Worm (Caenorhabditis elegans): ENCODE measurements around the gene gst-34.

Gene gst-34

DNA sequence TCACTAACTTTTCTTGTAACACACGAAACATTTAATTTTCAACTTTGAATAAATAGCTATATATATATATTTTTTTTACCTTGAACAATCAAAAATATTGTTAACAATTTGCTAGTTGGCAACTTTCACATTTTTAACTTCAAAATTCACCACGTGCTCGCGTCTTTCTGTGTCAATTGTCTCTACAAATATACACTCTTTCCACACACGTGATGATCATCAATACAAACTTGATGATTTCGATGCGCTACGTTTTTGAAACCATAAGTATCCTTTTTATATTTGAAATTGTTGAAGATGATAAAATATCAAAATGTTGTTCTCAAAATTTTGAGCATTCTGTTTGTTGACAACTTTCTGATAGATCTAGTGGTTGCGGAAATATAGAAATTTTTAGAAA lies 12.3 kb upstream of the gst-34 start (continued):
- TF ChIP-seq tbx-2 (tag; optimal IDR thresholded peaks at IDR 0.05) (no peak), ama-1 (optimal IDR thresholded peaks at IDR 0.05) (no peak), sox-4 (tag; optimal IDR thresholded peaks at IDR 0.05) (no peak), nhr-90 (tag; optimal IDR thresholded peaks at IDR 0.05; ENCODE audit: poor library complexity) (no peak), mab-9 (GFP tag; IDR thresholded peaks at IDR 0.05) (no peak), ceh-63 (GFP tag; optimal IDR thresholded peaks at IDR 0.05) (no peak), efl-1 (optimal IDR thresholded peaks at IDR 0.05) (no peak), efl-1 (GFP tag; optimal IDR thresholded peaks at IDR 0.05 in 1 of 2) (peak in 1 of 2 experiments; percentile 18), ceh-88 (GFP tag; IDR thresholded peaks at IDR 0.05) (no peak), nhr-19 (GFP tag; conservative IDR thresholded peaks at IDR 0.05) (no peak; the same call in 1 of the 2 replicates), blmp-1 (tag; optimal IDR thresholded peaks at IDR 0.05) (peak; percentile 32), dpl-1 (GFP tag; optimal IDR thresholded peaks at IDR 0.05) (peak in 1 of 3 experiments; percentile 25), lsy-2 (tag; optimal IDR thresholded peaks at IDR 0.05) (no peak), unc-130 (tag; optimal IDR thresholded peaks at IDR 0.05) (no peak), snu-23 (GFP tag; optimal IDR thresholded peaks at IDR 0.05) (peak; percentile 36), snpc-4 (tag; optimal IDR thresholded peaks at IDR 0.05) (no peak), C04F5.9 (tag; optimal IDR thresholded peaks at IDR 0.05) (no peak), irx-1 (tag; optimal IDR thresholded peaks at IDR 0.05) (no peak), egl-13 (tag; optimal IDR thresholded peaks at IDR 0.05) (no peak), alr-1 (tag; optimal IDR thresholded peaks at IDR 0.05; ENCODE audit: borderline replicate concordance) (no peak), lin-39 (tag; optimal IDR thresholded peaks at IDR 0.05) (no peak), lin-15B (tag; optimal IDR thresholded peaks at IDR 0.05) (no peak), pqm-1 (tag; optimal IDR thresholded peaks at IDR 0.05) (no peak), nhr-20 (tag; optimal IDR thresholded peaks at IDR 0.05) (peak; percentile 48), dsc-1 (tag; optimal IDR thresholded peaks at IDR 0.05) (no peak), nhr-12 (tag; optimal IDR thresholded peaks at IDR 0.05) (no peak), tlp-1 (tag; optimal IDR thresholded peaks at IDR 0.05) (no peak), aha-1 (tag; optimal IDR thresholded peaks at IDR 0.05) (no peak), nhr-76 (tag; optimal IDR thresholded peaks at IDR 0.05) (no peak), nhr-11 (tag; optimal IDR thresholded peaks at IDR 0.05) (no peak), mep-1 (tag; optimal IDR thresholded peaks at IDR 0.05) (no peak), zip-4 (GFP tag; optimal IDR thresholded peaks at IDR 0.05) (no peak)

ce11 chrII:15193961-15194360 lies 10.9 kb upstream of the gst-34 start:
- no peak for TF ChIP-seq pqm-1 (tag; optimal IDR thresholded peaks at IDR 0.05)
- peak in 1 of 2 experiments; percentile 73 for TF ChIP-seq mdl-1 (tag; optimal IDR thresholded peaks at IDR 0.05)
- no peak for TF ChIP-seq nhr-11 (tag; optimal IDR thresholded peaks at IDR 0.05)
- TF ChIP-seq xbp-1 (tag; optimal IDR thresholded peaks at IDR 0.05), result no peak
- TF ChIP-seq dpl-1 (GFP tag; optimal IDR thresholded peaks at IDR 0.05), result peak in 2 of 3 experiments; percentile 2 to 27
- peak; percentile 46 for TF ChIP-seq snu-23 (GFP tag; optimal IDR thresholded peaks at IDR 0.05)
- TF ChIP-seq nhr-77 (tag; optimal IDR thresholded peaks at IDR 0.05), result peak; percentile 53
- TF ChIP-seq swsn-7 (tag; optimal IDR thresholded peaks at IDR 0.05), result peak; percentile 39
- no peak for TF ChIP-seq unc-86 (tag; optimal IDR thresholded peaks at IDR 0.05)
- TF ChIP-seq lin-39 (tag; optimal IDR thresholded peaks at IDR 0.05), result peak; percentile 22
- TF ChIP-seq nhr-20 (tag; optimal IDR thresholded peaks at IDR 0.05), result peak; percentile 55
- TF ChIP-seq ets-5 (GFP tag; IDR thresholded peaks at IDR 0.05), result no peak
- peak; percentile 52 for TF ChIP-seq elt-2 (tag; optimal IDR thresholded peaks at IDR 0.05)
- TF ChIP-seq lin-14 (GFP tag; optimal IDR thresholded peaks at IDR 0.05), result peak; percentile 96
- peak; percentile 57 for TF ChIP-seq nhr-19 (GFP tag; conservative IDR thresholded peaks at IDR 0.05)
- no peak for TF ChIP-seq alr-1 (tag; optimal IDR thresholded peaks at IDR 0.05; ENCODE audit: borderline replicate concordance)
- TF ChIP-seq lsy-2 (tag; optimal IDR thresholded peaks at IDR 0.05), result peak; percentile 51 to 54
- TF ChIP-seq lin-35 (GFP tag; optimal IDR thresholded peaks at IDR 0.05), result peak; percentile 19 to 42
- no peak for TF ChIP-seq sup-37 (GFP tag; optimal IDR thresholded peaks at IDR 0.05)
- TF ChIP-seq efl-1 (optimal IDR thresholded peaks at IDR 0.05), result peak; percentile 1 to 33
- peak in 1 of 2 experiments; percentile 91 for TF ChIP-seq efl-1 (GFP tag; optimal IDR thresholded peaks at IDR 0.05 in 1 of 2)
- TF ChIP-seq jun-1 (tag; optimal IDR thresholded peaks at IDR 0.05), result peak; percentile 8
- peak; percentile 77 for TF ChIP-seq dsc-1 (tag; optimal IDR thresholded peaks at IDR 0.05)
- peak; percentile 9 for TF ChIP-seq snpc-4 (tag; optimal IDR thresholded peaks at IDR 0.05)
- no peak for TF ChIP-seq aha-1 (tag; optimal IDR thresholded peaks at IDR 0.05)
- TF ChIP-seq lir-3 (tag; optimal IDR thresholded peaks at IDR 0.05; ENCODE audit: poor library complexity), result peak; percentile 31
- TF ChIP-seq nhr-47 (tag; optimal IDR thresholded peaks at IDR 0.05), result peak; percentile 22
- TF ChIP-seq ceh-82 (tag; optimal IDR thresholded peaks at IDR 0.05), result peak in 1 of 3 experiments; percentile 21
- peak; percentile 60 for TF ChIP-seq tbx-2 (tag; optimal IDR thresholded peaks at IDR 0.05)
- TF ChIP-seq zag-1 (tag; optimal IDR thresholded peaks at IDR 0.05), result no peak
- TF ChIP-seq rnt-1 (tag; optimal IDR thresholded peaks at IDR 0.05), result peak; percentile 80
- peak; percentile 20 for TF ChIP-seq pax-3 (tag; optimal IDR thresholded peaks at IDR 0.05)
- TF ChIP-seq mep-1 (tag; optimal IDR thresholded peaks at IDR 0.05), result peak; percentile 27
- TF ChIP-seq nhr-90 (tag; optimal IDR thresholded peaks at IDR 0.05; ENCODE audit: poor library complexity), result peak; percentile 22
- no peak for TF ChIP-seq ztf-4 (tag; optimal IDR thresholded peaks at IDR 0.05)

All from whole organism, L1 larva.